Fruit fly (Drosophila melanogaster): ENCODE measurements around the gene Rad60.

dm6 chr3R:23295360-23295772 lies 44.1 kb upstream of the Rad60 start:
- TF ChIP-seq CG4496 (GFP tag; IDR thresholded peaks at IDR 0.05) (peak; percentile 94), CG15710 (tag; optimal IDR thresholded peaks at IDR 0.05) (peak; percentile 37), rn (GFP tag; IDR thresholded peaks at IDR 0.05) (0 out of 2 replicates have a peak, but pooled peaks have one; percentile 14), CG32121 (GFP tag; IDR thresholded peaks at IDR 0.05) (peak; percentile 82)
